Worm (Caenorhabditis elegans) whole organism, L1 larva: ENCODE results near the gene mob-1.
"Not testable (repeated sequence)": the region's sequence is repeated elsewhere in the genome, so short reads cannot be mapped to it uniquely, and the experiment has no call there.

Experiments used
- F16B12.6 ChIP-seq: fragments of 150-350 bp; optimal IDR thresholded peaks from 2 replicates; lab custom pipeline; 2014; ENCODE audit warnings: missing biosample characterization, missing genetic modification characterization
- Y116A8C.19 ChIP-seq: sonication (generic microtip); optimal IDR thresholded peaks from 2 replicates; lab custom pipeline; 2016; ENCODE audit warnings: missing compliant biosample characterization, missing genetic modification characterization, borderline replicate concordance
- ama-1 ChIP-seq: fragments of 150-350 bp; optimal IDR thresholded peaks from 2 replicates; lab custom pipeline; 2014
- ceh-63 ChIP-seq: fragments of 200-800 bp; sonication (Bioruptor generic); optimal IDR thresholded peaks from 2 replicates; lab custom pipeline; 2018; ENCODE audit warnings: mild to moderate bottlenecking, missing genetic modification characterization, missing compliant biosample characterization
- ceh-8 ChIP-seq: fragments of 200-800 bp; sonication (Bioruptor generic); optimal IDR thresholded peaks from 2 replicates; lab custom pipeline; 2018; ENCODE audit warnings: mild to moderate bottlenecking, missing genetic modification characterization, moderate library complexity, missing compliant biosample characterization
- ceh-90 ChIP-seq: sonication (generic microtip); optimal IDR thresholded peaks from 2 replicates; lab custom pipeline; 2016; ENCODE audit warnings: missing genetic modification characterization, missing compliant biosample characterization
- ces-1 ChIP-seq: fragments of 150-350 bp; optimal IDR thresholded peaks from 2 replicates; lab custom pipeline; 2014; ENCODE audit warnings: missing biosample characterization, missing genetic modification reagents, missing genetic modification characterization
- efl-1 ChIP-seq, 4 experiments: fragments of 150-350 bp; optimal IDR thresholded peaks in 3 of 4; peaks in 1 of 4; 1 replicate in 1 of 4; 2 replicates in 3 of 4; lab custom pipeline; 2014; ENCODE audit warnings: missing biosample characterization in 2 of 4, missing genetic modification characterization in 2 of 4, missing genetic modification reagents in 2 of 4
- egl-13 ChIP-seq: sonication (generic microtip); optimal IDR thresholded peaks from 2 replicates; lab custom pipeline; 2016; ENCODE audit warnings: missing genotype, missing genetic modification reagents, missing genetic modification characterization, missing compliant biosample characterization
- ets-5 ChIP-seq: fragments of 200-800 bp; sonication (Bioruptor generic); IDR thresholded peaks from 2 replicates; pipeline ENCODE4 v1.3.6; 2022; ENCODE audit warnings: missing genetic modification characterization, missing compliant biosample characterization
- fkh-10 ChIP-seq: sonication (generic microtip); optimal IDR thresholded peaks from 2 replicates; lab custom pipeline; 2017; ENCODE audit warnings: missing biosample characterization, missing genetic modification reagents, missing genetic modification characterization
- fkh-8 ChIP-seq: sonication (generic microtip); optimal IDR thresholded peaks from 2 replicates; lab custom pipeline; 2016; ENCODE audit warnings: mild to moderate bottlenecking, missing genetic modification characterization, missing compliant biosample characterization
- hlh-17 ChIP-seq: fragments of 200-800 bp; sonication (Bioruptor generic); optimal IDR thresholded peaks from 2 replicates; lab custom pipeline; 2018; ENCODE audit warnings: missing genetic modification characterization, mild to moderate bottlenecking, missing compliant biosample characterization, moderate library complexity, borderline replicate concordance
- hlh-4 ChIP-seq: sonication (generic microtip); optimal IDR thresholded peaks from 2 replicates; lab custom pipeline; 2016; ENCODE audit warnings: mild to moderate bottlenecking, missing genetic modification characterization, missing compliant biosample characterization
- irx-1 ChIP-seq: sonication (generic microtip); optimal IDR thresholded peaks from 2 replicates; lab custom pipeline; 2016; ENCODE audit warnings: missing genetic modification characterization, missing compliant biosample characterization
- isw-1 ChIP-seq: fragments of 200-800 bp; sonication (Bioruptor generic); IDR thresholded peaks from 2 replicates; pipeline ENCODE4 v1.3.6; 2022; ENCODE audit warnings: missing genetic modification characterization, missing compliant biosample characterization
- lin-13 ChIP-seq: fragments of 150-350 bp; optimal IDR thresholded peaks from 2 replicates; lab custom pipeline; 2014; ENCODE audit warnings: missing biosample characterization, missing genetic modification reagents, missing genetic modification characterization
- lin-14 ChIP-seq: fragments of 200-800 bp; sonication (Bioruptor generic); optimal IDR thresholded peaks from 2 replicates; lab custom pipeline; 2018; ENCODE audit warnings: mild to moderate bottlenecking, missing genetic modification characterization, moderate library complexity, missing compliant biosample characterization
- lin-15B ChIP-seq: fragments of 150-350 bp; sonication (generic microtip); optimal IDR thresholded peaks from 3 replicates; lab custom pipeline; 2014; ENCODE audit warnings: missing biosample characterization, missing genetic modification characterization
- lin-35 ChIP-seq, 2 experiments: fragments of 150-350 bp; optimal IDR thresholded peaks; 2 replicates each; lab custom pipeline; 2014; ENCODE audit warnings: missing biosample characterization in 2 of 2, missing genetic modification characterization in 2 of 2, missing genetic modification reagents in 2 of 2
- lin-39 ChIP-seq: fragments of 150-350 bp; optimal IDR thresholded peaks from 2 replicates; lab custom pipeline; 2014; ENCODE audit warnings: missing biosample characterization, missing genetic modification reagents, missing genetic modification characterization
- mab-9 ChIP-seq: fragments of 200-800 bp; sonication (Bioruptor generic); IDR thresholded peaks from 2 replicates; pipeline ENCODE4 v1.3.6; 2022; ENCODE audit warnings: missing genetic modification reagents, missing genetic modification characterization, missing compliant biosample characterization
- mep-1 ChIP-seq: fragments of 150-350 bp; optimal IDR thresholded peaks from 2 replicates; lab custom pipeline; 2014; ENCODE audit warnings: missing biosample characterization, missing genetic modification characterization
- nhr-11 ChIP-seq: fragments of 150-350 bp; optimal IDR thresholded peaks from 2 replicates; lab custom pipeline; 2014; ENCODE audit warnings: missing biosample characterization, missing genetic modification characterization
- nhr-19 ChIP-seq: fragments of 200-800 bp; sonication (Bioruptor generic); conservative IDR thresholded peaks from 2 replicates; pipeline ENCODE4 v1.3.6; 2022; ENCODE audit warnings: missing genetic modification characterization, missing compliant biosample characterization
- nhr-20 ChIP-seq: sonication (generic microtip); optimal IDR thresholded peaks from 2 replicates; lab custom pipeline; 2016; ENCODE audit warnings: mild to moderate bottlenecking, missing genetic modification characterization, missing compliant biosample characterization
- nhr-237 ChIP-seq: fragments of 150-350 bp; optimal IDR thresholded peaks from 2 replicates; lab custom pipeline; 2014; ENCODE audit warnings: missing biosample characterization, missing genetic modification characterization
- nhr-28 ChIP-seq: fragments of 150-350 bp; optimal IDR thresholded peaks from 2 replicates; lab custom pipeline; 2014; ENCODE audit warnings: missing biosample characterization, missing genetic modification characterization
- nhr-71 ChIP-seq: sonication (generic microtip); optimal IDR thresholded peaks from 2 replicates; lab custom pipeline; 2016; ENCODE audit warnings: mild to moderate bottlenecking, missing genetic modification characterization, moderate library complexity, missing compliant biosample characterization
- nhr-77 ChIP-seq: fragments of 150-350 bp; optimal IDR thresholded peaks from 2 replicates; lab custom pipeline; 2014; ENCODE audit warnings: missing biosample characterization, missing genetic modification characterization
- nhr-84 ChIP-seq: sonication (generic microtip); optimal IDR thresholded peaks from 2 replicates; lab custom pipeline; 2017; ENCODE audit warnings: missing biosample characterization, missing genetic modification characterization
- nhr-85 ChIP-seq: sonication (generic microtip); peaks from one replicate; lab custom pipeline; 2016; ENCODE audit warnings: missing genetic modification characterization, inconsistent platforms, missing compliant biosample characterization
- nhr-90 ChIP-seq: sonication (generic microtip); optimal IDR thresholded peaks from 2 replicates; lab custom pipeline; 2016; ENCODE audit warnings: mild to moderate bottlenecking, missing genetic modification characterization, missing compliant biosample characterization; ENCODE audit not compliant: poor library complexity
- snpc-4 ChIP-seq: fragments of 150-350 bp; optimal IDR thresholded peaks from 2 replicates; lab custom pipeline; 2014; ENCODE audit warnings: missing biosample characterization, missing genetic modification characterization
- tbx-2 ChIP-seq: sonication (generic microtip); optimal IDR thresholded peaks from 2 replicates; lab custom pipeline; 2016; ENCODE audit warnings: missing genetic modification characterization, missing compliant biosample characterization
- tlp-1 ChIP-seq: fragments of 150-350 bp; optimal IDR thresholded peaks from 2 replicates; lab custom pipeline; 2014; ENCODE audit warnings: missing biosample characterization, missing genetic modification characterization
- unc-98 ChIP-seq: fragments of 200-800 bp; sonication (Bioruptor generic); IDR thresholded peaks from 2 replicates; pipeline ENCODE4 v1.3.6; 2022; ENCODE audit warnings: missing genetic modification characterization, missing compliant biosample characterization
- vab-15 ChIP-seq: sonication (generic microtip); optimal IDR thresholded peaks from 2 replicates; lab custom pipeline; 2017; ENCODE audit warnings: missing genotype, mild to moderate bottlenecking, missing genetic modification characterization, missing compliant biosample characterization
- ztf-4 ChIP-seq: fragments of 150-350 bp; optimal IDR thresholded peaks from 2 replicates; lab custom pipeline; 2014; ENCODE audit warnings: missing biosample characterization, missing genetic modification characterization

Gene mob-1

ce11 chrIV:11822454-11822853 is 37.9 kb upstream of the mob-1 start (continued):
- TF ChIP-seq nhr-19 (GFP tag; lab: Robert Waterston, UW), result peak; percentile 48
- TF ChIP-seq fkh-8, result peak; percentile 21
- no peak for TF ChIP-seq tbx-2 (tag; lab: Kevin White, UChicago)
- TF ChIP-seq lin-13 (GFP tag; lab: Kevin White, UChicago), result peak; percentile 48
- TF ChIP-seq efl-1 (optimal IDR thresholded peaks at IDR 0.05; lab: Kevin White, UChicago), result peak; percentile 79 to 89
- peak; percentile 90 to 98 for TF ChIP-seq efl-1 (GFP tag; optimal IDR thresholded peaks at IDR 0.05 in 1 of 2; lab: Kevin White, UChicago)
- no peak for TF ChIP-seq lin-14 (GFP tag; lab: Kevin White, UChicago)
- TF ChIP-seq nhr-77 (tag; lab: Kevin White, UChicago), result peak; percentile 1
- TF ChIP-seq tlp-1 (tag; lab: Kevin White, UChicago), result no peak
- TF ChIP-seq unc-98, result no peak
- peak; percentile 90 to 93 for TF ChIP-seq lin-35 (GFP tag; optimal IDR thresholded peaks at IDR 0.05; lab: Kevin White, UChicago)
- TF ChIP-seq hlh-4, result no peak
- peak; percentile 41 for TF ChIP-seq lin-15B (tag; lab: Kevin White, UChicago)
- TF ChIP-seq lin-39 (tag; lab: Kevin White, UChicago), result no peak
- no peak for TF ChIP-seq nhr-28 (tag; lab: Kevin White, UChicago)
- TF ChIP-seq nhr-71 (tag; lab: Kevin White, UChicago), result peak; percentile 48
- TF ChIP-seq ztf-4 (tag; lab: Kevin White, UChicago), result no peak
- TF ChIP-seq nhr-20 (tag; lab: Kevin White, UChicago), result peak; percentile 31
- TF ChIP-seq ceh-8 (GFP tag; lab: Kevin White, UChicago), result no peak
- no peak for TF ChIP-seq Y116A8C.19 (tag; lab: Kevin White, UChicago)
- TF ChIP-seq nhr-237 (tag; lab: Kevin White, UChicago), result no peak
- TF ChIP-seq snpc-4 (tag; lab: Kevin White, UChicago), result no peak
- peak; percentile 47 for TF ChIP-seq nhr-85 (tag; lab: Kevin White, UChicago)
- TF ChIP-seq ces-1 (GFP tag; lab: Kevin White, UChicago), result no peak
- no peak for TF ChIP-seq mab-9 (GFP tag; lab: Robert Waterston, UW)
- TF ChIP-seq ets-5 (GFP tag; lab: Robert Waterston, UW), result no peak
- TF ChIP-seq irx-1 (tag; lab: Kevin White, UChicago), result no peak
- no peak for TF ChIP-seq fkh-10 (GFP tag; lab: Kevin White, UChicago)
- no peak for TF ChIP-seq ceh-90 (tag; lab: Kevin White, UChicago)
- TF ChIP-seq nhr-11 (tag; lab: Kevin White, UChicago), result no peak
- TF ChIP-seq vab-15 (tag; lab: Kevin White, UChicago), result no peak
- TF ChIP-seq egl-13 (tag; lab: Kevin White, UChicago), result no peak

- TF ChIP-seq nhr-90; ceh-63 (GFP tag; lab: Kevin White, UChicago); hlh-17 (GFP tag; lab: Kevin White, UChicago): not testable (repeated sequence)
Observed at ce11 chrIV:11828012-11828411, 32.3 kb upstream of the mob-1 start, which contains the start of gene M117.6. Gene M117.6 (minus strand): TSS chrIV:11828112.

DNA sequence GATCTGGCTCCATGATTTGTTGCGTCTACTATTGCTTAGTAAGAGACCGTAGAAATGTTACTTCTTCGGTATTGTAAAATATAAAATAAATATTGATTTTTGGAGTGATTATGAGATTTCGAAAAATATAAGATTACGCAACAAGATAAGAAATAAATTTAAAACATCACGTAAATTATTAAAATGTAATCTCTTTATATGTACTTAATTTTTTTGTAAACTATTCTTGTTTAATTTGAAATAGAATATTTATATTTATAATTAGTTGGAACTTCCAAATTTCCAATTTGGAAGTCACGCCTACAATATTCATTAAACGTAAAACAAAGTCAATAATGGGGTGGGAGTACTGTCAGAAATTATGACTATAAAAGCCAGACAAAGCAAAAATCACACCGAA is 26.9 kb upstream of the mob-1 start, which contains the start of gene M117.4:
Gene M117.4, minus strand, starts transcription at position 101 of the 400 bp plus-strand sequence.
- TF ChIP-seq efl-1 (optimal IDR thresholded peaks at IDR 0.05; lab: Kevin White, UChicago) (no peak), efl-1 (GFP tag; optimal IDR thresholded peaks at IDR 0.05 in 1 of 2; lab: Kevin White, UChicago) (no peak), nhr-71 (tag; lab: Kevin White, UChicago) (no peak), lin-15B (tag; lab: Kevin White, UChicago) (no peak)

- TF ChIP-seq mep-1, result no peak
- no peak for TF ChIP-seq nhr-19 (GFP tag; lab: Robert Waterston, UW)
- TF ChIP-seq ama-1 (lab: Kevin White, UChicago), result no peak
- no peak for TF ChIP-seq isw-1
- no peak for TF ChIP-seq nhr-84 (tag; lab: Kevin White, UChicago)
- TF ChIP-seq F16B12.6 (tag; lab: Kevin White, UChicago), result no peak
Observed at ce11 chrIV:11838657-11839056, 21.7 kb upstream of the mob-1 start, which contains the start of gene fbxb-3. Gene fbxb-3 (plus strand): TSS chrIV:11838957.
